Fruit fly (Drosophila melanogaster): ENCODE data around the gene CG12617.

CG12617 gene

DNA sequence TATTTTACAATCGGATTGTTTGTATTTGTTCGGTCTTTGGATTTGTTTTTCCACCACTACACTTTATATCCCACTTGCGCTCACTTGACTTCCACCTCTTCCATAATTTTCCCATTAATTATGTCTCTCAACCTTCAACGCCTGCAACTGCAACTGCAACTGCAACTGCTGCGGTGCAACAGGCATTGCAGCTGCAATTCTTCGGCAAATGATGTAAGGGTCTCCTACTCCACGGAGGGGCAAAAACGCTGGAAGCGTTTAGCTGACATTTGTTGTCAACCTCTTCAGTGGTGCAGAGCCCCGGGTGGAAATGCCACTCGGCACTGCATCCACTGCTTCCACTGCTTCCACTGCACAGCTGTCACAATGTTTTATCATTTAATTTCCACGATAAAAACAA lies 38.5 kb downstream of the CG12617 start (continued):
- TF ChIP-seq CG5180 (GFP tag; optimal IDR thresholded peaks at IDR 0.05) (no peak), CG5953 (GFP tag; IDR thresholded peaks at IDR 0.05) (0 out of 2 replicates have a peak, but pooled peaks have one; percentile 35), Rx (GFP tag; IDR thresholded peaks at IDR 0.05) (no peak), zen2 (GFP tag; IDR thresholded peaks at IDR 0.05; ENCODE audit: partially characterized antibody) (no peak), Chrac-16 (GFP tag; optimal IDR thresholded peaks at IDR 0.05) (no peak), ken (GFP tag; IDR thresholded peaks at IDR 0.05) (0 out of 3 replicates have a peak, but pooled peaks have one; percentile 23), Fer1 (GFP tag; optimal IDR thresholded peaks at IDR 0.05) (no peak), CG17328 (GFP tag; IDR thresholded peaks at IDR 0.05) (no peak), Taf1 (GFP tag; IDR thresholded peaks at IDR 0.05) (no peak), Lpt (GFP tag; optimal IDR thresholded peaks at IDR 0.05) (no peak), CG4617 (GFP tag; optimal IDR thresholded peaks at IDR 0.05; ENCODE audit: borderline replicate concordance) (no peak), CkIIα-i1 (GFP tag; IDR thresholded peaks at IDR 0.05) (no peak), CG1832 (GFP tag; optimal IDR thresholded peaks at IDR 0.05) (peak; percentile 39), bbx (GFP tag; IDR thresholded peaks at IDR 0.05; ENCODE audit: partially characterized antibody) (no peak), fu2 (GFP tag; optimal IDR thresholded peaks at IDR 0.05) (no peak), ci (GFP tag; IDR thresholded peaks at IDR 0.05) (no peak), NK7.1 (GFP tag; optimal IDR thresholded peaks at IDR 0.05) (no peak), dmrt11E (tag; optimal IDR thresholded peaks at IDR 0.05) (no peak), Mad (GFP tag; optimal IDR thresholded peaks at IDR 0.05) (no peak), inv (GFP tag; IDR thresholded peaks at IDR 0.05; ENCODE audit: partially characterized antibody) (0 out of 2 replicates have a peak, but pooled peaks have one; percentile 10), CG15479 (GFP tag; optimal IDR thresholded peaks at IDR 0.05) (no peak), ftz-f1 (GFP tag; optimal IDR thresholded peaks at IDR 0.05) (no peak), Dll (GFP tag; IDR thresholded peaks at IDR 0.05; ENCODE audit: partially characterized antibody) (no peak), nerfin-2 (GFP tag; IDR thresholded peaks at IDR 0.05; ENCODE audit: partially characterized antibody) (peak; percentile 15; the same call in 1 of the 2 replicates), CG31365 (tag; optimal IDR thresholded peaks at IDR 0.05) (no peak)

DNA sequence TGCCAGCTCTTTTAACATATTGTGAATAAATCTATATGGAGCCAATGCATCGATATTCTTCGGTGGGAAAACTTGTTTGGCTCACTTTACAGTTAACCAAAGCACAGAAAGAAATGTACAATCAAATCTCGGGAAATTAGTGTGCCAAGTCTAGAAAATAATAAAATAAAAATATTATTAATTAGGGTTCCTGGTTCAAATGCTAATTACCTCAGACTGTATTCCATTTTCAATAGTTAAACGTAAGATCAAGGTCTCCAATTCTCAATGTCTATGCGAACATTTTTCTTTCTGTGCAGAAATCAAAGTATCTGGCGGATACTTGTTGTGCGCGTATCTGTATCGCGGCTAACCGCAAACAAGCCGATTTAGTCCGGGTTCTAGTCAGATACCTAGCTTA lies 40.4 kb downstream of the CG12617 start:
- no peak for TF ChIP-seq onecut (GFP tag; IDR thresholded peaks at IDR 0.05)
- TF ChIP-seq gem (tag; optimal IDR thresholded peaks at IDR 0.05) = peak; percentile 63
- TF ChIP-seq CG31441 (GFP tag; IDR thresholded peaks at IDR 0.05) = 0 out of 2 replicates have a peak, but pooled peaks have one; percentile 13
- TF ChIP-seq CG17328 (GFP tag; IDR thresholded peaks at IDR 0.05) = peak; percentile 38; the same call in 1 of the 2 replicates
- no peak for TF ChIP-seq CG13287 (GFP tag; IDR thresholded peaks at IDR 0.05; ENCODE audit: partially characterized antibody)
- TF ChIP-seq CG32772 (GFP tag; IDR thresholded peaks at IDR 0.05) = peak; percentile 28; the same call in 1 of the 2 replicates
- TF ChIP-seq vnd (GFP tag; IDR thresholded peaks at IDR 0.05; ENCODE audit: partially characterized antibody) = no peak
- TF ChIP-seq gt (GFP tag; IDR thresholded peaks at IDR 0.05) = no peak
- no peak for TF ChIP-seq Lhr (GFP tag; optimal IDR thresholded peaks at IDR 0.05)
- no peak for TF ChIP-seq CG4820 (GFP tag; optimal IDR thresholded peaks at IDR 0.05)
- peak; percentile 0 for TF ChIP-seq CG1529 (GFP tag; optimal IDR thresholded peaks at IDR 0.05)
- no peak for TF ChIP-seq dan (GFP tag; IDR thresholded peaks at IDR 0.05)
- no peak for TF ChIP-seq BtbVII (GFP tag; optimal IDR thresholded peaks at IDR 0.05)
- no peak for TF ChIP-seq ac (GFP tag; optimal IDR thresholded peaks at IDR 0.05)
- TF ChIP-seq CG10959 (GFP tag; IDR thresholded peaks at IDR 0.05) = no peak
- no peak for TF ChIP-seq Max (GFP tag; optimal IDR thresholded peaks at IDR 0.05)
- TF ChIP-seq Gsc (GFP tag; IDR thresholded peaks at IDR 0.05) = no peak
- TF ChIP-seq nerfin-2 (GFP tag; IDR thresholded peaks at IDR 0.05; ENCODE audit: partially characterized antibody) = no peak
- no peak for TF ChIP-seq Stat92E (GFP tag; optimal IDR thresholded peaks at IDR 0.05)
- no peak for TF ChIP-seq BEAF-32 (GFP tag; optimal IDR thresholded peaks at IDR 0.05)
- no peak for TF ChIP-seq Ets97D (GFP tag; optimal IDR thresholded peaks at IDR 0.05)
- TF ChIP-seq sens-2 (GFP tag; IDR thresholded peaks at IDR 0.05) = no peak
- TF ChIP-seq unpg (GFP tag; optimal IDR thresholded peaks at IDR 0.05) = peak; percentile 52
- no peak for TF ChIP-seq mam (GFP tag; optimal IDR thresholded peaks at IDR 0.05)
- TF ChIP-seq inv (GFP tag; IDR thresholded peaks at IDR 0.05; ENCODE audit: partially characterized antibody) = no peak
- TF ChIP-seq Scr (GFP tag; IDR thresholded peaks at IDR 0.05; ENCODE audit: partially characterized antibody) = no peak
- no peak for TF ChIP-seq Tbp (GFP tag; optimal IDR thresholded peaks at IDR 0.05)
- no peak for TF ChIP-seq ttk (GFP tag; IDR thresholded peaks at IDR 0.05)
- TF ChIP-seq z (GFP tag; IDR thresholded peaks at IDR 0.05) = no peak
